Worm (Caenorhabditis elegans) whole organism, L1 larva: ENCODE data around the gene bus-2.

Experiments used
- F16B12.6 ChIP-seq: fragments of 150-350 bp; optimal IDR thresholded peaks from 2 replicates; lab custom pipeline; 2014; ENCODE audit warnings: missing biosample characterization, missing genetic modification characterization
- ama-1 ChIP-seq: fragments of 150-350 bp; optimal IDR thresholded peaks from 2 replicates; lab custom pipeline; 2014
- blmp-1 ChIP-seq: fragments of 150-350 bp; optimal IDR thresholded peaks from 2 replicates; lab custom pipeline; 2014; ENCODE audit warnings: missing biosample characterization, missing genetic modification characterization
- ceh-8 ChIP-seq: fragments of 200-800 bp; sonication (Bioruptor generic); optimal IDR thresholded peaks from 2 replicates; lab custom pipeline; 2018; ENCODE audit warnings: mild to moderate bottlenecking, missing genetic modification characterization, moderate library complexity, missing compliant biosample characterization
- ceh-82 ChIP-seq, 3 experiments: fragments of 150-350 bp in 1 of 3; sonication (generic microtip) in 2 of 3; optimal IDR thresholded peaks; 2 replicates each; lab custom pipeline; 2014 to 2017; ENCODE audit warnings: missing biosample characterization in 3 of 3, missing genetic modification characterization in 3 of 3
- ceh-90 ChIP-seq: sonication (generic microtip); optimal IDR thresholded peaks from 2 replicates; lab custom pipeline; 2016; ENCODE audit warnings: missing genetic modification characterization, missing compliant biosample characterization
- ces-1 ChIP-seq: fragments of 150-350 bp; optimal IDR thresholded peaks from 2 replicates; lab custom pipeline; 2014; ENCODE audit warnings: missing biosample characterization, missing genetic modification reagents, missing genetic modification characterization
- elt-2 ChIP-seq: sonication (generic microtip); optimal IDR thresholded peaks from 2 replicates; lab custom pipeline; 2016; ENCODE audit warnings: missing genetic modification characterization, mild to moderate bottlenecking, inconsistent platforms, missing compliant biosample characterization, missing genetic modification reagents
- fkh-10 ChIP-seq: sonication (generic microtip); optimal IDR thresholded peaks from 2 replicates; lab custom pipeline; 2017; ENCODE audit warnings: missing biosample characterization, missing genetic modification reagents, missing genetic modification characterization
- fkh-8 ChIP-seq: sonication (generic microtip); optimal IDR thresholded peaks from 2 replicates; lab custom pipeline; 2016; ENCODE audit warnings: mild to moderate bottlenecking, missing genetic modification characterization, missing compliant biosample characterization
- fos-1 ChIP-seq: fragments of 150-350 bp; optimal IDR thresholded peaks from 2 replicates; lab custom pipeline; 2014; ENCODE audit warnings: missing biosample characterization, missing genetic modification characterization
- hlh-17 ChIP-seq: fragments of 200-800 bp; sonication (Bioruptor generic); optimal IDR thresholded peaks from 2 replicates; lab custom pipeline; 2018; ENCODE audit warnings: missing genetic modification characterization, mild to moderate bottlenecking, missing compliant biosample characterization, moderate library complexity, borderline replicate concordance
- hpl-2 ChIP-seq: fragments of 150-350 bp; optimal IDR thresholded peaks from 2 replicates; lab custom pipeline; 2014; ENCODE audit warnings: missing biosample characterization, missing genetic modification reagents, missing genetic modification characterization
- isw-1 ChIP-seq: fragments of 200-800 bp; sonication (Bioruptor generic); IDR thresholded peaks from 2 replicates; pipeline ENCODE4 v1.3.6; 2022; ENCODE audit warnings: missing genetic modification characterization, missing compliant biosample characterization
- jun-1 ChIP-seq: fragments of 150-350 bp; optimal IDR thresholded peaks from 2 replicates; lab custom pipeline; 2014; ENCODE audit warnings: missing biosample characterization, missing genetic modification reagents, missing genetic modification characterization
- lin-13 ChIP-seq: fragments of 150-350 bp; optimal IDR thresholded peaks from 2 replicates; lab custom pipeline; 2014; ENCODE audit warnings: missing biosample characterization, missing genetic modification reagents, missing genetic modification characterization
- lin-14 ChIP-seq: fragments of 200-800 bp; sonication (Bioruptor generic); optimal IDR thresholded peaks from 2 replicates; lab custom pipeline; 2018; ENCODE audit warnings: mild to moderate bottlenecking, missing genetic modification characterization, moderate library complexity, missing compliant biosample characterization
- lin-35 ChIP-seq, 2 experiments: fragments of 150-350 bp; optimal IDR thresholded peaks; 2 replicates each; lab custom pipeline; 2014; ENCODE audit warnings: missing biosample characterization in 2 of 2, missing genetic modification characterization in 2 of 2, missing genetic modification reagents in 2 of 2
- lin-39 ChIP-seq: fragments of 150-350 bp; optimal IDR thresholded peaks from 2 replicates; lab custom pipeline; 2014; ENCODE audit warnings: missing biosample characterization, missing genetic modification reagents, missing genetic modification characterization
- lir-3 ChIP-seq: sonication (generic microtip); optimal IDR thresholded peaks from 2 replicates; lab custom pipeline; 2016; ENCODE audit warnings: mild to moderate bottlenecking, missing genetic modification characterization, moderate library complexity, missing compliant biosample characterization; ENCODE audit not compliant: poor library complexity
- mab-9 ChIP-seq: fragments of 200-800 bp; sonication (Bioruptor generic); IDR thresholded peaks from 2 replicates; pipeline ENCODE4 v1.3.6; 2022; ENCODE audit warnings: missing genetic modification reagents, missing genetic modification characterization, missing compliant biosample characterization
- mdl-1 ChIP-seq, 2 experiments: fragments of 150-350 bp; optimal IDR thresholded peaks; 2 replicates each; lab custom pipeline; 2014 to 2017; ENCODE audit warnings: missing biosample characterization in 2 of 2, missing genetic modification characterization in 2 of 2, inconsistent platforms in 1 of 2
- nhr-11 ChIP-seq: fragments of 150-350 bp; optimal IDR thresholded peaks from 2 replicates; lab custom pipeline; 2014; ENCODE audit warnings: missing biosample characterization, missing genetic modification characterization
- nhr-19 ChIP-seq: fragments of 200-800 bp; sonication (Bioruptor generic); conservative IDR thresholded peaks from 2 replicates; pipeline ENCODE4 v1.3.6; 2022; ENCODE audit warnings: missing genetic modification characterization, missing compliant biosample characterization
- nhr-237 ChIP-seq: fragments of 150-350 bp; optimal IDR thresholded peaks from 2 replicates; lab custom pipeline; 2014; ENCODE audit warnings: missing biosample characterization, missing genetic modification characterization
- nhr-28 ChIP-seq: fragments of 150-350 bp; optimal IDR thresholded peaks from 2 replicates; lab custom pipeline; 2014; ENCODE audit warnings: missing biosample characterization, missing genetic modification characterization
- nhr-71 ChIP-seq: sonication (generic microtip); optimal IDR thresholded peaks from 2 replicates; lab custom pipeline; 2016; ENCODE audit warnings: mild to moderate bottlenecking, missing genetic modification characterization, moderate library complexity, missing compliant biosample characterization
- nhr-84 ChIP-seq: sonication (generic microtip); optimal IDR thresholded peaks from 2 replicates; lab custom pipeline; 2017; ENCODE audit warnings: missing biosample characterization, missing genetic modification characterization
- nhr-85 ChIP-seq: sonication (generic microtip); peaks from one replicate; lab custom pipeline; 2016; ENCODE audit warnings: missing genetic modification characterization, inconsistent platforms, missing compliant biosample characterization
- pag-3 ChIP-seq: sonication (generic microtip); optimal IDR thresholded peaks from 2 replicates; lab custom pipeline; 2017; ENCODE audit warnings: missing genetic modification characterization, mild to moderate bottlenecking, missing compliant biosample characterization, antibody characterized with exemption, borderline replicate concordance; ENCODE audit not compliant: insufficient read depth
- pax-3 ChIP-seq: fragments of 200-800 bp; sonication (Bioruptor generic); optimal IDR thresholded peaks from 2 replicates; lab custom pipeline; 2018; ENCODE audit warnings: mild to moderate bottlenecking, missing genetic modification characterization, moderate library complexity, missing compliant biosample characterization
- skn-1 ChIP-seq: fragments of 150-350 bp; optimal IDR thresholded peaks from 2 replicates; lab custom pipeline; 2014; ENCODE audit warnings: missing biosample characterization, missing genetic modification characterization
- sptf-1 ChIP-seq: fragments of 150-350 bp; optimal IDR thresholded peaks from 2 replicates; lab custom pipeline; 2014; ENCODE audit warnings: missing biosample characterization, missing genetic modification characterization
- swsn-7 ChIP-seq: sonication (generic microtip); optimal IDR thresholded peaks from 2 replicates; lab custom pipeline; 2016; ENCODE audit warnings: missing genetic modification characterization, missing compliant biosample characterization
- unc-130 ChIP-seq: fragments of 150-350 bp; optimal IDR thresholded peaks from 2 replicates; lab custom pipeline; 2017; ENCODE audit warnings: missing biosample characterization, missing genetic modification characterization, inconsistent platforms
- unc-98 ChIP-seq: fragments of 200-800 bp; sonication (Bioruptor generic); IDR thresholded peaks from 2 replicates; pipeline ENCODE4 v1.3.6; 2022; ENCODE audit warnings: missing genetic modification characterization, missing compliant biosample characterization
- xbp-1 ChIP-seq: sonication (generic microtip); optimal IDR thresholded peaks from 2 replicates; lab custom pipeline; 2016; ENCODE audit warnings: missing genetic modification characterization, missing compliant biosample characterization
- zip-4 ChIP-seq: fragments of 200-800 bp; sonication (Bioruptor generic); optimal IDR thresholded peaks from 2 replicates; lab custom pipeline; 2018; ENCODE audit warnings: mild to moderate bottlenecking, missing genetic modification characterization, moderate library complexity, missing compliant biosample characterization
- ztf-11 ChIP-seq, 2 experiments: sonication (generic microtip); optimal IDR thresholded peaks; 2 replicates each; lab custom pipeline; 2016 to 2017; ENCODE audit warnings: missing genetic modification characterization in 2 of 2, missing biosample characterization in 1 of 2, missing compliant biosample characterization in 1 of 2

The bus-2 gene

DNA sequence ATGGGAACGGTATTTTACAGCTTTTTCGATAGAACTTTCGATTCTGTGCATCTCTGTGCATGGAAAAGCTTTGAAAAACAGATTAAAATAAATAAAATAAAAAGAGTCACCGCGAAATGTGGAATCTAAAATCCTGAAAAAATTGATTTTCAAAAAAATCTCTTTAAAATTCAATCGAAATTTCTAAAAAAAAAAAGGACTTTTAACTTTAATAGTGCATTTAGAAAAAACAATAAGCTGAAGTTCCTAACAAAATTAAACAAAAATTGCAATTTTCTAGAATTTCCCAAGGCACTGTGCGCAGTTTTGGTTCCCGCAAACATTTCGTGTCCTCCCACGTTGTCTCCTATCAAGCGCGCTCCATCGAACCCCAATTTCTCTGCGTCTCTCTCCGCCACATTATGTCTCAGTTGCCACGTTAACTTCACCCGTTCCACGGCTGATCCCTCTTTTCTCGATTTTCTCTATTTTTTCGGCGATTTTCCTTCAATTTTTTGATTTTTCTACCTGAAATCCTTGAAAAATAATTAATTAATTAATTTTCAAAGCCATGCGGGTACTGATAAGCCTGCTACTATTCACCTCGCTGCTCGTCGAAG, 45.9 kb downstream of the bus-2 start, which contains the start of the genes Y41D4A.6 and Y41D4A.4 (continued):
- TF ChIP-seq ceh-90 (tag; lab: Kevin White, UChicago) (peak; percentile 35), ama-1 (lab: Kevin White, UChicago) (no peak), mdl-1 (tag; optimal IDR thresholded peaks at IDR 0.05; lab: Kevin White, UChicago) (peak in 1 of 2 experiments; percentile 86), pax-3 (peak; percentile 92), sptf-1 (tag; lab: Kevin White, UChicago) (no peak), ces-1 (GFP tag; lab: Kevin White, UChicago) (no peak), jun-1 (tag; lab: Kevin White, UChicago) (peak; percentile 78), ceh-82 (tag; optimal IDR thresholded peaks at IDR 0.05; lab: Kevin White, UChicago) (peak; percentile 73 to 87 (median 85)), nhr-11 (tag; lab: Kevin White, UChicago) (no peak), xbp-1 (tag; lab: Kevin White, UChicago) (peak; percentile 90), fkh-8 (tag; lab: Kevin White, UChicago) (peak; percentile 96), skn-1 (tag; lab: Kevin White, UChicago) (peak; percentile 70), nhr-237 (tag; lab: Kevin White, UChicago) (peak; percentile 65), fkh-10 (peak; percentile 37), blmp-1 (tag; lab: Kevin White, UChicago) (peak; percentile 9), lin-14 (GFP tag; lab: Kevin White, UChicago) (peak; percentile 92), lin-13 (peak; percentile 85), lir-3 (tag; lab: Kevin White, UChicago) (no peak), nhr-85 (peak; percentile 88), ztf-11 (tag; optimal IDR thresholded peaks at IDR 0.05; lab: Kevin White, UChicago) (peak in 1 of 2 experiments; percentile 89), lin-39 (tag; lab: Kevin White, UChicago) (no peak), unc-98 (GFP tag; lab: Robert Waterston, UW) (peak; percentile 83), hlh-17 (GFP tag; lab: Kevin White, UChicago) (no peak), ceh-8 (GFP tag; lab: Kevin White, UChicago) (no peak), lin-35 (GFP tag; optimal IDR thresholded peaks at IDR 0.05; lab: Kevin White, UChicago) (peak; percentile 82 to 88), isw-1 (GFP tag; lab: Robert Waterston, UW) (peak; percentile 85), F16B12.6 (tag; lab: Kevin White, UChicago) (no peak), pag-3 (peak; percentile 74), nhr-84 (tag; lab: Kevin White, UChicago) (no peak), fos-1 (tag; lab: Kevin White, UChicago) (peak; percentile 78), swsn-7 (tag; lab: Kevin White, UChicago) (peak; percentile 86), zip-4 (no peak), nhr-19 (GFP tag; lab: Robert Waterston, UW) (peak; percentile 70), mab-9 (GFP tag; lab: Robert Waterston, UW) (no peak), elt-2 (tag; lab: Kevin White, UChicago) (peak; percentile 8), hpl-2 (GFP tag; lab: Kevin White, UChicago) (peak; percentile 46), nhr-71 (tag; lab: Kevin White, UChicago) (peak; percentile 94), nhr-28 (tag; lab: Kevin White, UChicago) (no peak)

DNA sequence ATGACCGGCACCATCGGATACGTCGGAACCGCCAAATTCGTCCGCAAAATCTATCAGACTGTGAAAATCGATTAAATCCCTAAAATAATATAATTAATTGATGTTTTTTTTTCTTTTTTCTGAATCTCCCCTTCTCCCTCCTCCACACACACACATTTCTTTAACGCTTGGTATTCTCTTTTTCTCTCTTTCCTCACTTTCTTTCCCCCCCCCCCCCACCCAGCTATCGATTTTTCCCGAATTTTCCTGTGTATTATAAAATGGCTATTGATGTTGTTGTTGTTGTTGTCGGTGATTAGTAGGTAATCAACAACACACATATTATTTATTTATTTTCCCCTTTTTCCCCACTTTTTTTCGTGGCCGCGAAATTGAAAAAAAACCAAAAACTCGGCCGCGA, 51.5 kb downstream of the bus-2 start:
- peak; percentile 34 for TF ChIP-seq lin-14 (GFP tag; lab: Kevin White, UChicago)
- TF ChIP-seq unc-130 (tag; lab: Kevin White, UChicago) = no peak
- no peak for TF ChIP-seq unc-98 (GFP tag; lab: Robert Waterston, UW)
- no peak for TF ChIP-seq fkh-10
